Worm (Caenorhabditis elegans) whole organism, L1 larva: ENCODE data around the gene ifp-1.

Source experiments
- aly-2 ChIP-seq: fragments of 150-350 bp; optimal IDR thresholded peaks from 2 replicates; lab custom pipeline; 2014; ENCODE audit warnings: missing biosample characterization, missing genetic modification characterization
- ceh-90 ChIP-seq: sonication (generic microtip); optimal IDR thresholded peaks from 2 replicates; lab custom pipeline; 2016; ENCODE audit warnings: missing genetic modification characterization, missing compliant biosample characterization
- dpl-1 ChIP-seq, 3 experiments: fragments of 150-350 bp in 2 of 3; sonication (generic microtip) in 1 of 3; optimal IDR thresholded peaks; 2 replicates each; lab custom pipeline; 2014 to 2017; ENCODE audit warnings: missing biosample characterization in 3 of 3, missing genetic modification characterization in 3 of 3, missing genetic modification reagents in 3 of 3
- elt-2 ChIP-seq: sonication (generic microtip); optimal IDR thresholded peaks from 2 replicates; lab custom pipeline; 2016; ENCODE audit warnings: missing genetic modification characterization, mild to moderate bottlenecking, inconsistent platforms, missing compliant biosample characterization, missing genetic modification reagents
- lin-39 ChIP-seq: fragments of 150-350 bp; optimal IDR thresholded peaks from 2 replicates; lab custom pipeline; 2014; ENCODE audit warnings: missing biosample characterization, missing genetic modification reagents, missing genetic modification characterization
- mdl-1 ChIP-seq, 2 experiments: fragments of 150-350 bp; optimal IDR thresholded peaks; 2 replicates each; lab custom pipeline; 2014 to 2017; ENCODE audit warnings: missing biosample characterization in 2 of 2, missing genetic modification characterization in 2 of 2, inconsistent platforms in 1 of 2
- nhr-20 ChIP-seq: sonication (generic microtip); optimal IDR thresholded peaks from 2 replicates; lab custom pipeline; 2016; ENCODE audit warnings: mild to moderate bottlenecking, missing genetic modification characterization, missing compliant biosample characterization
- nhr-237 ChIP-seq: fragments of 150-350 bp; optimal IDR thresholded peaks from 2 replicates; lab custom pipeline; 2014; ENCODE audit warnings: missing biosample characterization, missing genetic modification characterization
- nhr-77 ChIP-seq: fragments of 150-350 bp; optimal IDR thresholded peaks from 2 replicates; lab custom pipeline; 2014; ENCODE audit warnings: missing biosample characterization, missing genetic modification characterization
- nhr-84 ChIP-seq: sonication (generic microtip); optimal IDR thresholded peaks from 2 replicates; lab custom pipeline; 2017; ENCODE audit warnings: missing biosample characterization, missing genetic modification characterization
- sox-4 ChIP-seq: sonication (generic microtip); optimal IDR thresholded peaks from 2 replicates; lab custom pipeline; 2016; ENCODE audit warnings: missing genetic modification characterization, missing compliant biosample characterization
- unc-86 ChIP-seq: sonication (generic microtip); optimal IDR thresholded peaks from 2 replicates; lab custom pipeline; 2016; ENCODE audit warnings: missing genetic modification characterization, missing compliant biosample characterization

- TF ChIP-seq mdl-1 (tag; optimal IDR thresholded peaks at IDR 0.05; lab: Kevin White, UChicago): peak in 1 of 2 experiments; percentile 33
- TF ChIP-seq aly-2 (tag; lab: Kevin White, UChicago): no peak
- no peak for TF ChIP-seq lin-39 (tag; lab: Kevin White, UChicago)
- TF ChIP-seq nhr-77: no peak
- peak; percentile 82 for TF ChIP-seq nhr-20
- TF ChIP-seq dpl-1 (GFP tag; optimal IDR thresholded peaks at IDR 0.05; lab: Kevin White, UChicago): peak in 1 of 3 experiments; percentile 10
- no peak for TF ChIP-seq unc-86 (tag; lab: Kevin White, UChicago)
- no peak for TF ChIP-seq nhr-84 (tag; lab: Kevin White, UChicago)
- TF ChIP-seq ceh-90 (tag; lab: Kevin White, UChicago): no peak
- TF ChIP-seq nhr-237: no peak
- peak; percentile 16 for TF ChIP-seq sox-4
- TF ChIP-seq elt-2 (tag; lab: Kevin White, UChicago): peak; percentile 71
Measured at ce11 chrX:9638825-9639474, 41.0 kb downstream of the ifp-1 start.
